Fruit fly (Drosophila melanogaster): ENCODE data around the gene Gorab.

- TF ChIP-seq spab (GFP tag; optimal IDR thresholded peaks at IDR 0.05): no peak
- no peak for TF ChIP-seq CG31627 (GFP tag; optimal IDR thresholded peaks at IDR 0.05)
- TF ChIP-seq CG6854 (GFP tag; optimal IDR thresholded peaks at IDR 0.05): no peak
- TF ChIP-seq Blimp-1 (GFP tag; optimal IDR thresholded peaks at IDR 0.05): no peak
- TF ChIP-seq fd85E (GFP tag; optimal IDR thresholded peaks at IDR 0.05): no peak
- TF ChIP-seq Sox102F (GFP tag; optimal IDR thresholded peaks at IDR 0.05): no peak
- no peak for TF ChIP-seq fkh (GFP tag; optimal IDR thresholded peaks at IDR 0.05)
- no peak for TF ChIP-seq Sox14 (GFP tag; optimal IDR thresholded peaks at IDR 0.05)
- no peak for TF ChIP-seq vri (GFP tag; optimal IDR thresholded peaks at IDR 0.05)
- no peak for TF ChIP-seq acj6 (GFP tag; optimal IDR thresholded peaks at IDR 0.05)
These were observed 26.2 kb downstream of the Gorab start for dm6 chr3L:17402399-17402798.
